Worm (Caenorhabditis elegans) whole organism, young adult: ENCODE measurements around the gene lurp-2.

Experiments
- B0019.2 ChIP-seq: fragments of 200-800 bp; sonication (Bioruptor generic); conservative IDR thresholded peaks from 2 replicates; pipeline ENCODE4 v1.3.6; 2022; ENCODE audit warnings: missing genetic modification reagents, missing genetic modification characterization, missing compliant biosample characterization
- B0035.1 ChIP-seq: sonication (generic microtip); optimal IDR thresholded peaks from 2 replicates; lab custom pipeline; 2016; ENCODE audit warnings: missing genetic modification characterization, mild to moderate bottlenecking, missing compliant biosample characterization, missing genotype, missing genetic modification reagents
- B0261.1 ChIP-seq: sonication (generic microtip); optimal IDR thresholded peaks from 2 replicates; lab custom pipeline; 2016; ENCODE audit warnings: mild to moderate bottlenecking, missing genetic modification characterization, moderate library complexity, missing compliant biosample characterization
- D2030.7 ChIP-seq: fragments of 200-800 bp; sonication (Bioruptor generic); IDR thresholded peaks from 2 replicates; pipeline ENCODE4 v1.3.6; 2022; ENCODE audit warnings: missing genetic modification reagents, missing genetic modification characterization, missing compliant biosample characterization
- F10E7.11 ChIP-seq: sonication (generic microtip); optimal IDR thresholded peaks from 2 replicates; lab custom pipeline; 2017; ENCODE audit warnings: mild to moderate bottlenecking, missing genetic modification characterization, moderate library complexity, missing compliant biosample characterization
- F39B2.1 ChIP-seq: fragments of 200-800 bp; sonication (Bioruptor generic); IDR thresholded peaks from 2 replicates; pipeline ENCODE4 v1.3.6; 2022; ENCODE audit warnings: missing genetic modification reagents, missing genetic modification characterization, missing compliant biosample characterization
- F52B5.7 ChIP-seq: sonication (generic microtip); optimal IDR thresholded peaks from 2 replicates; lab custom pipeline; 2016; ENCODE audit warnings: mild to moderate bottlenecking, missing genetic modification characterization, missing compliant biosample characterization
- F55B11.4 ChIP-seq: sonication (generic microtip); optimal IDR thresholded peaks from 2 replicates; lab custom pipeline; 2016; ENCODE audit warnings: missing compliant biosample characterization, missing genetic modification characterization, borderline replicate concordance; ENCODE audit not compliant: insufficient read depth
- Y53G8AR.9 ChIP-seq: fragments of 200-800 bp; sonication (Bioruptor generic); conservative IDR thresholded peaks from 2 replicates; pipeline ENCODE4 v1.3.6; 2022; ENCODE audit warnings: missing genetic modification reagents, missing genetic modification characterization, missing compliant biosample characterization
- Y56A3A.18 ChIP-seq: fragments of 200-800 bp; sonication (Bioruptor generic); IDR thresholded peaks from 2 replicates; pipeline ENCODE4 v1.3.6; 2022; ENCODE audit warnings: missing genetic modification reagents, missing genetic modification characterization, missing compliant biosample characterization
- Y95B8A.8 ChIP-seq: fragments of 200-800 bp; sonication (Bioruptor generic); IDR thresholded peaks from 2 replicates; pipeline ENCODE4 v1.3.6; 2022; ENCODE audit warnings: missing genetic modification reagents, missing genetic modification characterization, missing compliant biosample characterization
- akir-1 ChIP-seq: fragments of 200-800 bp; sonication (Bioruptor generic); optimal IDR thresholded peaks from 2 replicates; lab custom pipeline; 2018; ENCODE audit warnings: mild to moderate bottlenecking, missing genetic modification characterization, moderate library complexity, missing compliant biosample characterization
- ama-1 ChIP-seq, 3 experiments: fragments of 150-350 bp in 1 of 3; sonication (generic microtip) in 2 of 3; optimal IDR thresholded peaks; 2 replicates each; lab custom pipeline; 2014 to 2018; ENCODE audit warnings: missing biosample characterization in 2 of 3, missing genetic modification characterization in 2 of 3, missing genetic modification reagents in 2 of 3
- aptf-2 ChIP-seq: fragments of 200-800 bp; sonication (Bioruptor generic); conservative IDR thresholded peaks from 2 replicates; pipeline ENCODE4 v1.3.6; 2022; ENCODE audit warnings: missing genetic modification reagents, missing genetic modification characterization, missing compliant biosample characterization
- atf-7 ChIP-seq: sonication (generic microtip); optimal IDR thresholded peaks from 2 replicates; lab custom pipeline; 2017; ENCODE audit warnings: mild to moderate bottlenecking, missing genetic modification characterization, missing compliant biosample characterization
- attf-5 ChIP-seq: fragments of 200-800 bp; sonication (Bioruptor generic); optimal IDR thresholded peaks from 2 replicates; lab custom pipeline; 2018; ENCODE audit warnings: mild to moderate bottlenecking, missing genetic modification characterization, missing compliant biosample characterization
- bed-1 ChIP-seq: fragments of 200-800 bp; sonication (Bioruptor generic); IDR thresholded peaks from 2 replicates; pipeline ENCODE4 v1.3.6; 2022; ENCODE audit warnings: missing genetic modification reagents, missing genetic modification characterization, missing compliant biosample characterization
- cebp-1 ChIP-seq, 2 experiments: fragments of 200-800 bp in 1 of 2; sonication (Bioruptor generic) in 1 of 2; sonication (generic microtip) in 1 of 2; IDR thresholded peaks in 1 of 2; optimal IDR thresholded peaks in 1 of 2; 2 replicates each; pipeline versions ENCODE4 v1.3.6 to Lab custom; 2017 to 2022; ENCODE audit warnings: missing compliant biosample characterization in 2 of 2, missing genetic modification characterization in 2 of 2, mild to moderate bottlenecking in 1 of 2, missing genetic modification reagents in 1 of 2, moderate library complexity in 1 of 2
- cebp-2 ChIP-seq: fragments of 200-800 bp; sonication (Bioruptor generic); IDR thresholded peaks from 2 replicates; pipeline ENCODE4 v1.3.6; 2022; ENCODE audit warnings: missing genetic modification characterization, missing compliant biosample characterization
- ceh-79 ChIP-seq: sonication (generic microtip); optimal IDR thresholded peaks from 2 replicates; lab custom pipeline; 2017; ENCODE audit warnings: mild to moderate bottlenecking, missing genetic modification characterization, missing compliant biosample characterization
- ceh-91 ChIP-seq: fragments of 200-800 bp; sonication (Bioruptor generic); IDR thresholded peaks from 2 replicates; pipeline ENCODE4 v1.3.6; 2022; ENCODE audit warnings: missing genetic modification reagents, missing genetic modification characterization, missing compliant biosample characterization
- chd-7 ChIP-seq: sonication (generic microtip); optimal IDR thresholded peaks from 2 replicates; lab custom pipeline; 2016; ENCODE audit warnings: mild to moderate bottlenecking, missing genetic modification characterization, moderate library complexity, missing compliant biosample characterization
- dpl-1 ChIP-seq: fragments of 150-350 bp; optimal IDR thresholded peaks from 2 replicates; lab custom pipeline; 2014; ENCODE audit warnings: missing biosample characterization, missing genetic modification reagents, missing genetic modification characterization
- efl-1 ChIP-seq: fragments of 150-350 bp; optimal IDR thresholded peaks from 2 replicates; lab custom pipeline; 2014; ENCODE audit warnings: missing biosample characterization, missing genetic modification reagents, missing genetic modification characterization
- ekl-4 ChIP-seq: fragments of 200-800 bp; sonication (Bioruptor generic); IDR thresholded peaks from 2 replicates; pipeline ENCODE4 v1.3.6; 2022; ENCODE audit warnings: missing genetic modification reagents, missing genetic modification characterization, missing compliant biosample characterization
- him-1 ChIP-seq: sonication (generic microtip); optimal IDR thresholded peaks from 2 replicates; lab custom pipeline; 2016; ENCODE audit warnings: missing genotype, missing genetic modification reagents, missing genetic modification characterization, missing compliant biosample characterization
- hlh-12 ChIP-seq: sonication (generic microtip); optimal IDR thresholded peaks from 2 replicates; lab custom pipeline; 2016; ENCODE audit warnings: missing genetic modification characterization, missing compliant biosample characterization
- lag-1 ChIP-seq: fragments of 200-800 bp; sonication (Bioruptor generic); IDR thresholded peaks from 2 replicates; pipeline ENCODE4 v1.3.6; 2022; ENCODE audit warnings: missing genetic modification reagents, missing genetic modification characterization, missing compliant biosample characterization
- lin-40 ChIP-seq: sonication (generic microtip); optimal IDR thresholded peaks from 2 replicates; lab custom pipeline; 2016; ENCODE audit warnings: missing genetic modification characterization, mild to moderate bottlenecking, missing compliant biosample characterization, missing genotype, missing genetic modification reagents
- lsy-27 ChIP-seq: sonication (generic microtip); optimal IDR thresholded peaks from 2 replicates; lab custom pipeline; 2017; ENCODE audit warnings: missing genetic modification characterization, mild to moderate bottlenecking, missing compliant biosample characterization, antibody characterized with exemption, missing genotype, borderline replicate concordance; ENCODE audit not compliant: insufficient read depth
- madf-10 ChIP-seq: sonication (generic microtip); optimal IDR thresholded peaks from 2 replicates; lab custom pipeline; 2016; ENCODE audit warnings: mild to moderate bottlenecking, missing genetic modification characterization, missing compliant biosample characterization
- madf-3 ChIP-seq: fragments of 200-800 bp; sonication (Bioruptor generic); IDR thresholded peaks from 2 replicates; pipeline ENCODE4 v1.3.6; 2022; ENCODE audit warnings: missing genetic modification reagents, missing genetic modification characterization, missing compliant biosample characterization
- madf-6 ChIP-seq: fragments of 200-800 bp; sonication (Bioruptor generic); IDR thresholded peaks from 2 replicates; pipeline ENCODE4 v1.3.6; 2022; ENCODE audit warnings: missing genetic modification reagents, missing genetic modification characterization, missing compliant biosample characterization
- mes-4 ChIP-seq: sonication (generic microtip); optimal IDR thresholded peaks from 2 replicates; lab custom pipeline; 2016; ENCODE audit warnings: missing genotype, missing genetic modification characterization, missing compliant biosample characterization
- mxl-1 ChIP-seq: sonication (generic microtip); optimal IDR thresholded peaks from 2 replicates; lab custom pipeline; 2016; ENCODE audit warnings: missing genetic modification characterization, missing compliant biosample characterization
- nfyb-1 ChIP-seq: fragments of 200-800 bp; sonication (Bioruptor generic); IDR thresholded peaks from 2 replicates; pipeline ENCODE4 v1.3.6; 2022; ENCODE audit warnings: missing genetic modification reagents, missing genetic modification characterization, missing compliant biosample characterization
- pbrm-1 ChIP-seq: fragments of 200-800 bp; sonication (Bioruptor generic); IDR thresholded peaks from 2 replicates; pipeline ENCODE4 v1.3.6; 2022; ENCODE audit warnings: missing genetic modification reagents, missing genetic modification characterization, missing compliant biosample characterization
- sdz-38 ChIP-seq: sonication (generic microtip); optimal IDR thresholded peaks from 2 replicates; lab custom pipeline; 2016; ENCODE audit warnings: missing genotype, missing genetic modification characterization, missing compliant biosample characterization
- sea-2 ChIP-seq: fragments of 200-800 bp; sonication (Bioruptor generic); IDR thresholded peaks from 2 replicates; pipeline ENCODE4 v1.3.6; 2022; ENCODE audit warnings: missing genetic modification characterization, missing compliant biosample characterization
- snpc-3.4 ChIP-seq: sonication (generic microtip); optimal IDR thresholded peaks from 2 replicates; lab custom pipeline; 2017; ENCODE audit warnings: missing genetic modification characterization, mild to moderate bottlenecking, missing compliant biosample characterization, antibody characterized with exemption, moderate library complexity, missing genotype, missing genetic modification reagents
- snpc-4 ChIP-seq, 5 experiments: fragments of 150-350 bp in 1 of 5; sonication (generic microtip) in 4 of 5; optimal IDR thresholded peaks; 2 replicates each; lab custom pipeline; 2014 to 2018; ENCODE audit warnings: missing genetic modification characterization in 5 of 5, missing biosample characterization in 3 of 5, antibody characterized with exemption in 2 of 5, mild to moderate bottlenecking in 2 of 5, missing compliant biosample characterization in 2 of 5, missing genotype in 2 of 5, moderate library complexity in 2 of 5, missing genetic modification reagents in 1 of 5
- tlf-1 ChIP-seq: fragments of 200-800 bp; sonication (Bioruptor generic); optimal IDR thresholded peaks from 2 replicates; lab custom pipeline; 2018; ENCODE audit warnings: mild to moderate bottlenecking, missing genetic modification characterization, missing compliant biosample characterization
- unc-130 ChIP-seq: sonication (generic microtip); optimal IDR thresholded peaks from 2 replicates; lab custom pipeline; 2016; ENCODE audit warnings: missing genetic modification reagents, missing genetic modification characterization, missing compliant biosample characterization
- xnd-1 ChIP-seq: sonication (generic microtip); optimal IDR thresholded peaks from 2 replicates; lab custom pipeline; 2016; ENCODE audit warnings: missing genotype, missing genetic modification reagents, missing genetic modification characterization, missing compliant biosample characterization
- zim-3 ChIP-seq: sonication (generic microtip); optimal IDR thresholded peaks from 2 replicates; lab custom pipeline; 2017; ENCODE audit warnings: mild to moderate bottlenecking, missing genetic modification characterization, moderate library complexity, missing compliant biosample characterization

Gene lurp-2

ce11 chrV:13484339-13484738 lies 30.9 kb downstream of the lurp-2 start, which contains the start of gene T10G3.4:
TSS of gene T10G3.4 (minus strand) at chrV:13484439.
- TF ChIP-seq madf-6 (no peak), snpc-4 (GFP tag; optimal IDR thresholded peaks at IDR 0.05; lab: Kevin White, UChicago) (no peak), snpc-4 (tag; optimal IDR thresholded peaks at IDR 0.05; lab: Kevin White, UChicago) (no peak), chd-7 (tag; lab: Kevin White, UChicago) (no peak), cebp-2 (GFP tag; lab: Robert Waterston, UW) (no peak), madf-10 (tag; lab: Kevin White, UChicago) (no peak), D2030.7 (no peak), B0035.1 (tag; lab: Kevin White, UChicago) (no peak), zim-3 (tag; lab: Kevin White, UChicago) (no peak), mes-4 (tag; lab: Kevin White, UChicago) (no peak), Y95B8A.8 (GFP tag; lab: Robert Waterston, UW) (no peak), B0261.1 (tag; lab: Kevin White, UChicago) (no peak), ceh-91 (GFP tag; lab: Robert Waterston, UW) (no peak), lag-1 (GFP tag; lab: Robert Waterston, UW) (no peak), atf-7 (tag; lab: Kevin White, UChicago) (no peak), hlh-12 (tag; lab: Kevin White, UChicago) (no peak), F10E7.11 (tag; lab: Kevin White, UChicago) (no peak), ama-1 (optimal IDR thresholded peaks at IDR 0.05; lab: Kevin White, UChicago) (no peak), ama-1 (GFP tag; optimal IDR thresholded peaks at IDR 0.05; lab: Kevin White, UChicago) (no peak), ceh-79 (no peak), pbrm-1 (GFP tag; lab: Robert Waterston, UW) (no peak)

ce11 chrV:13485732-13486131 lies 32.3 kb downstream of the lurp-2 start:
- TF ChIP-seq aptf-2 (no peak), dpl-1 (GFP tag; lab: Kevin White, UChicago) (no peak), F52B5.7 (no peak), lin-40 (tag; lab: Kevin White, UChicago) (no peak), sdz-38 (no peak), akir-1 (no peak), ekl-4 (GFP tag; lab: Robert Waterston, UW) (no peak), F39B2.1 (GFP tag; lab: Robert Waterston, UW) (no peak), madf-3 (no peak), bed-1 (no peak)
- TF ChIP-seq, all 124 proteins: peak for 0

DNA sequence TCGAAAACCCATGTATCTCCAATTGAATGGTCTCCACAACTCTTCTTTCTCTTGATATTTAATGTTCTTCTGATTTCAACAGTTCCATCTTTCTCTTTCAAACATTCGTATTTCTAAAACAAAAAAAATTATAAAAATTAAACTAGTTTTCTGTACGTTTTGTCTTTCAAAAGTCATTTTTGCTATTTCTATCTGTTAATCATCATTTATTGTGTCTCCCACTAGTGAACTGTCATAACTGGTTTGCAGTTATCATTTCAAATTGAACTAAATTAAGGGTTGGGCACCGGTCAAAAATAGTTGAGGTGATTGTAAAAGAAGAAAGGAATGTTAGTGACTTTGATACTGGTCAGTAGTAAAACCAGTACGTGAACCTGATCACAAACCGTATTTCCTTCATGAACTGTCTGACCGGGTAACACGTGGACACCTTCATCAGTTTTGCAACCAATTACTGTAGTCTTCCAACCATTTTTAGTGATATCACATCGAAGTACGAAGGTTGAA lies 34.9 kb downstream of the lurp-2 start:
- TF ChIP-seq F55B11.4 (no peak), sea-2 (GFP tag; lab: Robert Waterston, UW) (no peak), unc-130 (GFP tag; lab: Kevin White, UChicago) (no peak), Y56A3A.18 (GFP tag; lab: Robert Waterston, UW) (no peak)
- TF ChIP-seq, all 124 proteins: peak for 0

- TF ChIP-seq xnd-1 (tag; lab: Kevin White, UChicago) (no peak), efl-1 (GFP tag; lab: Kevin White, UChicago) (no peak), him-1 (tag; lab: Kevin White, UChicago) (no peak), mxl-1 (no peak), Y53G8AR.9 (GFP tag; lab: Robert Waterston, UW) (no peak), lsy-27 (tag; lab: Kevin White, UChicago) (no peak), nfyb-1 (GFP tag; lab: Robert Waterston, UW) (no peak), snpc-3.4 (tag; lab: Kevin White, UChicago) (no peak), tlf-1 (GFP tag; lab: Kevin White, UChicago) (no peak), cebp-1 (GFP tag; IDR thresholded peaks at IDR 0.05; lab: Robert Waterston, UW) (no peak), cebp-1 (tag; optimal IDR thresholded peaks at IDR 0.05; lab: Kevin White, UChicago) (no peak), B0019.2 (no peak), atf-7 (tag; lab: Kevin White, UChicago) (no peak), sdz-38 (no peak), attf-5 (GFP tag; lab: Kevin White, UChicago) (no peak)
These were observed 36.4 kb downstream of the lurp-2 start, which contains the start of gene T10G3.3 for ce11 chrV:13489830-13490229. TSS of gene T10G3.3 (minus strand) at chrV:13490199.
